Fruit fly (Drosophila melanogaster): Measurements from ENCODE around the gene CG10183.

DNA sequence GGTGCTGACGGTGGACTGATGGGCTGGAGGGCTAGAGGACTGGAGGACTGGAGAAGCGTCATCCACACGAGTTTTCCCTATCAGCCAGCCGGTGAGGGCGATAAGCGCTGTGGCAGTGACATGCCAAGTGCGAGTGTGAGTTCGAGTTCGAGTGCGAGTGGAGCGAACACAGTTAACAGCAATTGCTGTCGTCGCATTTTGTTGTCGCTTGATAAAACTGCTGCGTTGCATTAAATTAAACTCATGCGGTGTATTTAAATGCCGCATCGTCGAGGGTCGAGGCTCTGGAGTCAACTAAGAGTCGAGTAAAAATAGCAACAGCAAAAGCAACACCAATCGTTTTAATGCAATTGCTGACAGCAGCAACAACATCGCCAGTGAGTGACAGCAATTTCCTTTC, 30.7 kb upstream of the CG10183 start:
- TF ChIP-seq Eip93F (GFP tag; optimal IDR thresholded peaks at IDR 0.05) = no peak
- TF ChIP-seq Eip78C (GFP tag) = peak; percentile 45
- TF ChIP-seq vri (GFP tag; optimal IDR thresholded peaks at IDR 0.05) = peak; percentile 35
- TF ChIP-seq Sox102F (GFP tag; optimal IDR thresholded peaks at IDR 0.05) = no peak
- no peak for TF ChIP-seq lz (GFP tag; optimal IDR thresholded peaks at IDR 0.05)
- TF ChIP-seq Gug (GFP tag; IDR thresholded peaks at IDR 0.05) = no peak
- TF ChIP-seq CG4318 (GFP tag; optimal IDR thresholded peaks at IDR 0.05) = no peak
- no peak for TF ChIP-seq Sox15 (GFP tag; optimal IDR thresholded peaks at IDR 0.05)
- no peak for TF ChIP-seq ss (GFP tag; optimal IDR thresholded peaks at IDR 0.05)
- TF ChIP-seq Blimp-1 (GFP tag; optimal IDR thresholded peaks at IDR 0.05) = no peak
- no peak for TF ChIP-seq Hr38 (GFP tag; optimal IDR thresholded peaks at IDR 0.05)
- no peak for TF ChIP-seq Smox (GFP tag; optimal IDR thresholded peaks at IDR 0.05)
- no peak for TF ChIP-seq Lpt (GFP tag; optimal IDR thresholded peaks at IDR 0.05)
- no peak for TF ChIP-seq achi (GFP tag; optimal IDR thresholded peaks at IDR 0.05)
